Worm (Caenorhabditis elegans): ENCODE measurements around the gene gba-4.

DNA sequence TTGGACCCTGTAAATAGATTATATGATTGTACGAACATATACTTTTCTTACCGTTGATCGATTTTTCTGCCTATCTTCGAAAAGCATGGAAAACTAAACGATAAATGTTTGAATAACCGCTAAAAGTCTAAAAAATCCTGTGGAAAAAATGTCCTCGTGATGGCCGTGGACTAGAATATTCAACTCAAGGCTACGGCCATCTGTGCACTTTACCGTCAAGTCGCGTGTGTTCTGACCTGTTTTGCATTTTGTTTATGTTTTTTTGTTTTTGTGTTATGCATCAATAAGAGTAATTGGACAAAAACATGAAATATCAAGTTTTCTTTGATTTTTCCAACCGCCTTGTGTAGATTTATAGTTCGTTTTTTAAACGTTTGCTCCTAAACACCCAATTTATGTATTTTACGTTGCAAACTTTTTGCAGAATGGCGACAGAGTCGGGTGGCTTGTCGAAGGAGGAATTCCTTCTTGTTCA lies 13.5 kb upstream of the gba-4 start, which contains the start of the genes hda-6 and F41H10.4:
- no peak for TF ChIP-seq lin-35 (GFP tag; optimal IDR thresholded peaks at IDR 0.05)
- no peak for TF ChIP-seq hmg-20 (GFP tag; IDR thresholded peaks at IDR 0.05)
- no peak for TF ChIP-seq him-1 (tag; optimal IDR thresholded peaks at IDR 0.05)

Measured in whole organism, young adult.